Worm (Caenorhabditis elegans): ENCODE results near the gene str-190.
"Not testable (repeated sequence)": the region's sequence is repeated elsewhere in the genome, so short reads cannot be mapped to it uniquely, and the experiment has no call there.

- not testable (repeated sequence) for TF ChIP-seq snpc-4, nhr-76 (tag; optimal IDR thresholded peaks at IDR 0.05)
Observed at ce11 chrV:7511465-7511864, 33.2 kb upstream of the str-190 start, which contains the start of gene nhr-171.

All from whole organism, L3 larva.